Worm (Caenorhabditis elegans) whole organism, L3 larva: ENCODE data around the gene R186.3.

ENCODE experiments used
- R02D3.7 ChIP-seq: fragments of 150-350 bp; optimal IDR thresholded peaks from 2 replicates; lab custom pipeline; 2014; ENCODE audit warnings: missing biosample characterization, missing genetic modification characterization
- aly-2 ChIP-seq: fragments of 150-350 bp; optimal IDR thresholded peaks from 2 replicates; lab custom pipeline; 2014; ENCODE audit warnings: missing biosample characterization, missing genetic modification characterization
- ama-1 ChIP-seq: fragments of 150-350 bp; optimal IDR thresholded peaks from 2 replicates; lab custom pipeline; 2018
- ceh-16 ChIP-seq: sonication (generic microtip); optimal IDR thresholded peaks from 2 replicates; lab custom pipeline; 2017; ENCODE audit warnings: missing biosample characterization, missing genetic modification characterization
- ceh-28 ChIP-seq: fragments of 150-350 bp; optimal IDR thresholded peaks from 2 replicates; lab custom pipeline; 2014; ENCODE audit warnings: missing biosample characterization, missing genetic modification reagents, missing genetic modification characterization
- daf-12 ChIP-seq: fragments of 150-350 bp; optimal IDR thresholded peaks from 2 replicates; lab custom pipeline; 2014; ENCODE audit warnings: missing biosample characterization, missing genetic modification reagents, missing genetic modification characterization
- egl-5 ChIP-seq: fragments of 150-350 bp; optimal IDR thresholded peaks from 2 replicates; lab custom pipeline; 2017; ENCODE audit warnings: missing biosample characterization, missing genetic modification reagents, missing genetic modification characterization, inconsistent platforms
- elt-1 ChIP-seq: fragments of 150-350 bp; optimal IDR thresholded peaks from 2 replicates; lab custom pipeline; 2014; ENCODE audit warnings: missing biosample characterization, missing genetic modification characterization
- elt-2 ChIP-seq: sonication (generic microtip); optimal IDR thresholded peaks from 2 replicates; lab custom pipeline; 2016; ENCODE audit warnings: missing genetic modification reagents, mild to moderate bottlenecking, missing genetic modification characterization, missing compliant biosample characterization
- elt-3 ChIP-seq, 3 experiments: fragments of 150-350 bp in 1 of 3; sonication (generic microtip) in 2 of 3; optimal IDR thresholded peaks; 2 replicates in 2 of 3; 4 replicates in 1 of 3; lab custom pipeline; 2014 to 2017; ENCODE audit warnings: missing biosample characterization in 3 of 3, missing genetic modification characterization in 3 of 3
- eor-1 ChIP-seq, 2 experiments: fragments of 150-350 bp; optimal IDR thresholded peaks; 2 replicates each; lab custom pipeline; 2014 to 2018; ENCODE audit warnings: missing biosample characterization in 2 of 2, missing genetic modification characterization in 2 of 2
- fkh-10 ChIP-seq: sonication (generic microtip); optimal IDR thresholded peaks from 2 replicates; lab custom pipeline; 2017; ENCODE audit warnings: missing biosample characterization, missing genetic modification reagents, missing genetic modification characterization
- jun-1 ChIP-seq: fragments of 150-350 bp; optimal IDR thresholded peaks from 2 replicates; lab custom pipeline; 2014; ENCODE audit warnings: missing biosample characterization, missing genetic modification reagents, missing genetic modification characterization
- lin-39 ChIP-seq: fragments of 150-350 bp; optimal IDR thresholded peaks from 2 replicates; lab custom pipeline; 2018; ENCODE audit warnings: missing biosample characterization, missing genetic modification reagents, missing genetic modification characterization
- lsy-12 ChIP-seq: sonication (generic microtip); optimal IDR thresholded peaks from 2 replicates; lab custom pipeline; 2016; ENCODE audit warnings: mild to moderate bottlenecking, missing genetic modification characterization, missing compliant biosample characterization
- nhr-11 ChIP-seq: fragments of 150-350 bp; optimal IDR thresholded peaks from 2 replicates; lab custom pipeline; 2014; ENCODE audit warnings: missing biosample characterization, missing genetic modification characterization
- nhr-23 ChIP-seq: fragments of 150-350 bp; optimal IDR thresholded peaks from 2 replicates; lab custom pipeline; 2014; ENCODE audit warnings: missing biosample characterization, missing genetic modification reagents, missing genetic modification characterization
- nhr-237 ChIP-seq: fragments of 150-350 bp; optimal IDR thresholded peaks from 2 replicates; lab custom pipeline; 2014; ENCODE audit warnings: missing biosample characterization, missing genetic modification characterization
- nhr-25 ChIP-seq: sonication (generic microtip); optimal IDR thresholded peaks from 2 replicates; lab custom pipeline; 2017; ENCODE audit warnings: missing biosample characterization, missing genetic modification characterization
- nhr-28 ChIP-seq: fragments of 150-350 bp; optimal IDR thresholded peaks from 2 replicates; lab custom pipeline; 2014; ENCODE audit warnings: missing biosample characterization, missing genetic modification characterization
- nhr-67 ChIP-seq: fragments of 150-350 bp; optimal IDR thresholded peaks from 2 replicates; lab custom pipeline; 2014; ENCODE audit warnings: missing biosample characterization, missing genetic modification characterization
- nhr-76 ChIP-seq: fragments of 150-350 bp; sonication (generic microtip); optimal IDR thresholded peaks from 5 replicates; lab custom pipeline; 2014; ENCODE audit warnings: missing biosample characterization, missing genetic modification characterization
- nhr-77 ChIP-seq: fragments of 150-350 bp; optimal IDR thresholded peaks from 2 replicates; lab custom pipeline; 2014; ENCODE audit warnings: missing biosample characterization, missing genetic modification characterization
- pha-4 ChIP-seq: fragments of 150-350 bp; optimal IDR thresholded peaks from 2 replicates; lab custom pipeline; 2014; ENCODE audit warnings: missing biosample characterization, missing genetic modification reagents, missing genetic modification characterization
- pqm-1 ChIP-seq: fragments of 150-350 bp; optimal IDR thresholded peaks from 2 replicates; lab custom pipeline; 2017; ENCODE audit warnings: missing biosample characterization, missing genetic modification characterization, inconsistent platforms
- sea-2 ChIP-seq: fragments of 150-350 bp; sonication (generic microtip); optimal IDR thresholded peaks from 4 replicates; lab custom pipeline; 2014; ENCODE audit warnings: missing biosample characterization, missing genetic modification reagents, missing genetic modification characterization
- skn-1 ChIP-seq: fragments of 150-350 bp; optimal IDR thresholded peaks from 2 replicates; lab custom pipeline; 2014; ENCODE audit warnings: missing biosample characterization, missing genetic modification characterization
- tbx-2 ChIP-seq: sonication (generic microtip); optimal IDR thresholded peaks from 2 replicates; lab custom pipeline; 2016; ENCODE audit warnings: mild to moderate bottlenecking, missing genetic modification characterization, missing compliant biosample characterization
- unc-39 ChIP-seq: sonication (generic microtip); optimal IDR thresholded peaks from 4 replicates; lab custom pipeline; 2017; ENCODE audit warnings: missing biosample characterization, missing genetic modification characterization
- zag-1 ChIP-seq: fragments of 150-350 bp; optimal IDR thresholded peaks from 2 replicates; lab custom pipeline; 2014; ENCODE audit warnings: missing biosample characterization, missing genetic modification characterization
- ztf-11 ChIP-seq: fragments of 150-350 bp; optimal IDR thresholded peaks from 2 replicates; lab custom pipeline; 2014; ENCODE audit warnings: missing biosample characterization, missing genetic modification characterization
- ztf-4 ChIP-seq: fragments of 150-350 bp; optimal IDR thresholded peaks from 2 replicates; lab custom pipeline; 2014; ENCODE audit warnings: missing biosample characterization, missing genetic modification characterization

R186.3 gene

DNA sequence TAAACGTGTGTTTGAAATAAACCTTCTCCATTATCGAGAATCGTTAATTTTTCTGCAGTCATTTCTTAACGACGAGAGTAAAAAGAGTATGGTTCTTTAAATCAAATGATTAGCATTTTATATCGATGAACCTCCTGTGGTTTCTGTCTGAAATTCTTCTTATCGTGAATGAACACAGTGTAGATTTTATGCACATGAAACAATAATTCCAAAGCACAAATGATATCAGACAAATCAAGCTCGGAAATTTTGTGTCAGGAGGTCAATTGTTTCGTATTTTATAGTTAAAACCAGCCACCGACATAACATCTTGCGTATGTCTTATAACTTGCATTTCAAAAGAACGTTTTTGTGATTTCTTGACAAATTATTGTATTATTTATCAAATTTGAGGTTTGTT is 29.9 kb downstream of the R186.3 start, which contains the start of gene T16G1.6:
Gene T16G1.6, minus strand, starts transcription at position 77 of the 400 bp plus-strand sequence.
- no peak for TF ChIP-seq ama-1 (lab: Kevin White, UChicago)
- TF ChIP-seq elt-2 (tag; lab: Kevin White, UChicago), result peak; percentile 91
- TF ChIP-seq aly-2 (tag; lab: Kevin White, UChicago), result no peak
- peak; percentile 90 for TF ChIP-seq pqm-1 (tag; lab: Kevin White, UChicago)
- no peak for TF ChIP-seq unc-39
- no peak for TF ChIP-seq nhr-67

DNA sequence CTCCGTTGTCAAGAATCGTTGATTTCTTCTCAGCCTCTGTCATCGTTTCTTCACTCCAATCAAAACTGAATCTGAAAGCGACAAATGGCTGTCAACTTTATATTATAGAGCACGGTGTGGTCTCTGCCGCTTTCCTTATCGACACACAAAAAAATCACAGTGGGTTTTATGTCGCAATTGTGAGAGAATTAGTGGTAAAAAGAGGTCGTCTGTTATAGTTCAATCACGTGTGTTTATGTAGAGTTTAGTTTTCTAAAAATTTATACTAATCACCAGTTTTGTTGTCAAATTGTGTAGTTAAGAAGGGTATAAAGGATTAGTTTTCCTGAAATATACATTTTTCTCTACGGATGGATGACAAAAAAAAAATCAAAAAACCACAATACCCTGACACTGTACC is 32.0 kb downstream of the R186.3 start, which contains the start of gene T16G1.7:
Gene T16G1.7, minus strand, starts transcription at position 137 of the 400 bp plus-strand sequence.
- TF ChIP-seq nhr-67 (no peak), sea-2 (GFP tag; lab: Kevin White, UChicago) (no peak), pha-4 (tag; lab: Kevin White, UChicago) (peak; percentile 49), unc-39 (no peak), ztf-11 (tag; lab: Kevin White, UChicago) (no peak), daf-12 (tag; lab: Kevin White, UChicago) (no peak), elt-1 (tag; lab: Kevin White, UChicago) (no peak), lin-39 (tag; lab: Kevin White, UChicago) (no peak), pqm-1 (tag; lab: Kevin White, UChicago) (peak; percentile 89), eor-1 (tag; optimal IDR thresholded peaks at IDR 0.05; lab: Kevin White, UChicago) (no peak), ceh-16 (no peak), zag-1 (tag; lab: Kevin White, UChicago) (no peak), egl-5 (no peak), nhr-237 (tag; lab: Kevin White, UChicago) (no peak), R02D3.7 (tag; lab: Kevin White, UChicago) (no peak), nhr-25 (tag; lab: Kevin White, UChicago) (no peak), ztf-4 (tag; lab: Kevin White, UChicago) (no peak), nhr-77 (no peak), nhr-11 (tag; lab: Kevin White, UChicago) (no peak), fkh-10 (GFP tag; lab: Kevin White, UChicago) (no peak), nhr-76 (tag; lab: Kevin White, UChicago) (no peak), ceh-28 (no peak), jun-1 (tag; lab: Kevin White, UChicago) (peak; percentile 55), elt-3 (tag; optimal IDR thresholded peaks at IDR 0.05; lab: Kevin White, UChicago) (no peak), elt-2 (tag; lab: Kevin White, UChicago) (peak; percentile 91), nhr-23 (no peak)
- TF ChIP-seq, all 47 proteins: peak for 4

DNA sequence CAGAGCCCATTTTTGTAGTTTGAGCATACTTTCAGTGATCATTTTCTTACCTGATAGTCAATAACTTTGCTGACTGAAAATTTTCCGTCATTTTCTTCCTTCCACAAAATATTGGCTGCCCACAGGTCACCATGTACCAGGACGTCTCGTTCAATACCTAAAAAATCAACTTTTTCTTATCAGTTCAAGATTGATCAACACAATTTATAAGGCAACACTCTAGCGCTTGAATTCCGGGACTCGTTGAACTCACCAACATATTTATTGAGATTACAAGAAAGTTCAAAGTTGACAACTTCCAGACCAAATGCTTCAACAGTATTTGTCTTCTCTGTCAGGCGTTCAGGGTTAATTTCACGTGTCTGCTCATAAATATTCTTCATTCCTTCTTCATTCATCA is 33.4 kb downstream of the R186.3 start:
- peak; percentile 75 for TF ChIP-seq pqm-1 (tag; lab: Kevin White, UChicago)
- TF ChIP-seq elt-2 (tag; lab: Kevin White, UChicago), result peak; percentile 65
- TF ChIP-seq skn-1 (tag; lab: Kevin White, UChicago), result no peak
- TF ChIP-seq, all 47 proteins: peak for 2

DNA sequence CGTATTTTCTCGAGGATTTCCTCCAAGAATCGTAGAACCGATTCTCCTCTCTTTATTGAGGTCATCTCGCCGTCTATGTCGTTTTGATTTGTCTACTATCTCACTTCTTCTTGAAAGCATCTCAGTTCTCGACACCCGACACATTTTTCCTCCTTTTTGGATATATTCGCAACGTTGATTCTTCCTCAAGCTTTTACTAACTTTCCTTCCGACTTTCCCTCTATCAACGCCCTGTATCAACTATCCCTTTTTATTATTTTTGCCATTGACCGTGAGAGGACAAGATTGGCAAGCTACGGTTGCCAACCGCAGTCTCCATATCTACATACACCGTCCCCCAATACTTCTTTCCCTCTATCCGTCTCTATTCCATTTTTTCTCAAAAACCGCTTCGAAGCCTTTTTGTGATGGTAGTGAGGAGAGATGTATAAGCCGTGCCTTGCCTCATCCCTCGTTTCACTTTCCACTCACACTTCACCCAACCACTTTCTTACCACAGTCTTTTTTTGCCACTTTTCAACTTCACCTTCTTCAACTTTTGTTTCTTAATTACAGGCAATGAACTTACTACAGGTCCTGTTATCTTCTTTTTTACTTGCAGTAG is 38.0 kb downstream of the R186.3 start, which contains the start of gene T16G1.2:
Gene T16G1.2, plus strand, starts transcription at position 554 of the 604 bp plus-strand sequence.
- TF ChIP-seq egl-5, result no peak
- peak; percentile 8 for TF ChIP-seq nhr-25 (tag; lab: Kevin White, UChicago)
- TF ChIP-seq, all 47 proteins: peak for 1

DNA sequence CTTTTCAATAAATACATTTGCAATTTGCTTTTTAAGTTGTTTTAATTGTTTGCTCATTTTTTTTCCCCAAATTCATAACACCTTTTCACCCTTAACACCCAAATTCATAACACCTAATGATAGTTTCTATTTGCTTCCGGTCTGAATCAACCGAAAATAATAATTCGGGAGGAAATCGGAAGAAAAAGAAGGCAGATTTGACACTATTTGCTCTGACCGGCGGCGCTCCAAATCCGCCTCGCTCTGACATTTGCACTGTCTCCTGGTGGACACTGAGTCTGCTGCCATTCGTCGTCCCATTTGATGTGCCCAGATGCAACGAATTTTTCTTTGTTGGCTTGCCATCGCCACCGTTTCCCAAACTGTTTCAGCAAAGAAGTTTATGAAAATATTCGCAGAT is 42.9 kb downstream of the R186.3 start, which contains the start of gene pqn-67:
Gene pqn-67, plus strand, starts transcription at position 301 of the 400 bp plus-strand sequence.
- TF ChIP-seq elt-2 (tag; lab: Kevin White, UChicago) (peak; percentile 22), ama-1 (lab: Kevin White, UChicago) (no peak)
- TF ChIP-seq, all 47 proteins: peak for 1

DNA sequence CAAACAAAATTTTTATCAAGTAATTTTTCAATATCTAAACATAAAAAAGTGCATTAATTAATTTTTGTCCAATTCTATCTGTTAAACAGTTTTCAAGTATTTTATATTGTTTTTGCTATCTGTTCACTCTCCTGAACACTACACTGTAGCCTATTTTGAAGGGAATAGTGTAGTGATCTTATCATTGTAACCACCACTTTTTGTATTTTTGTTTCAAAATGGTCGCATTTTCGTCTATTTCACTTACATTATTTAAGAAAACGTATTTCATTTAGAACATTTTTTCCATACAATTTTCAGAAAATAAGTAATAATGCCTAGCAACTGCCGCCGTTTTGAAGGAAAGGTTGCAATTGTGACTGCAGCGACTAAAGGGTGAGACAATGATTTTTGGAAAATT is 44.7 kb downstream of the R186.3 start, which contains the start of gene dhrs-4:
Gene dhrs-4, plus strand, starts transcription at position 301 of the 400 bp plus-strand sequence.
- TF ChIP-seq lin-39 (tag; lab: Kevin White, UChicago) (no peak), tbx-2 (tag; lab: Kevin White, UChicago) (no peak), R02D3.7 (tag; lab: Kevin White, UChicago) (no peak), pqm-1 (tag; lab: Kevin White, UChicago) (peak; percentile 10), nhr-28 (no peak), ama-1 (lab: Kevin White, UChicago) (no peak), elt-2 (tag; lab: Kevin White, UChicago) (peak; percentile 6), lsy-12 (tag; lab: Kevin White, UChicago) (no peak), pha-4 (tag; lab: Kevin White, UChicago) (no peak)
- TF ChIP-seq, all 47 proteins: peak for 2
